Fruit fly (Drosophila melanogaster): ENCODE results near the gene CG43336.

DNA sequence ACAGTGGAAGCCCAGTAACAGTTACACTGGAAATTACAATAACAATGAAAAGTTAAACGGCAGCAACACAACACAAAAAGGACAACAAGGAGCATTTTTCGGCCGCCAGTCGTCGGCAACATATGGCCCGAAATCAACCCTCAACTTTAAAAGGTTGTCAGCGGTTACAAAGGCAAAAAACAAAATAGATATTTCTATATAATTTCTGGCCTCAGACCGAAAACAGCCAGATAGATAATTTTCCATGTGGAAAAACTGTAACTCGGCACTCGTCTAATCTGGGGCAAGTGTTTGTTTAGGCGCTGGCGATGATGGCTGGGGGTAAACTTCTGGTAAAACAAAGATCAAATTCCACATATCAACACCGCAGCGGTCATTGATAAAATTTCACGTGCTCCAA is 36.3 kb downstream of the CG43336 start:
- TF ChIP-seq Hr3 (GFP tag; optimal IDR thresholded peaks at IDR 0.05) (no peak), CG4404 (GFP tag; IDR thresholded peaks at IDR 0.05) (no peak), da (GFP tag; optimal IDR thresholded peaks at IDR 0.05) (no peak), CG3726 (GFP tag; IDR thresholded peaks at IDR 0.05) (no peak), NFAT (GFP tag; IDR thresholded peaks at IDR 0.05) (no peak)
